Worm (Caenorhabditis elegans): Measurements from ENCODE around the gene fbxa-72.

Gene fbxa-72

ce11 chrV:687384-687783, 10.8 kb upstream of the fbxa-72 start, which contains the start of gene H25P19.1:
TSS of gene H25P19.1 (plus strand) at chrV:687684.
- TF ChIP-seq tag-97 (GFP tag; IDR thresholded peaks at IDR 0.05) (no peak), zfp-2 (tag; optimal IDR thresholded peaks at IDR 0.05) (no peak), unc-62 (GFP tag; optimal IDR thresholded peaks at IDR 0.05 in 1 of 2) (no peak), unc-62 (tag; optimal IDR thresholded peaks at IDR 0.05) (no peak), ceh-62 (tag; optimal IDR thresholded peaks at IDR 0.05) (no peak), F37D6.2 (tag; optimal IDR thresholded peaks at IDR 0.05) (no peak), lin-15B (tag; optimal IDR thresholded peaks at IDR 0.05) (no peak), zag-1 (tag; optimal IDR thresholded peaks at IDR 0.05) (no peak), rbr-2 (tag; optimal IDR thresholded peaks at IDR 0.05) (no peak), Y75B8A.6 (GFP tag; IDR thresholded peaks at IDR 0.05) (no peak), nhr-48 (tag; optimal IDR thresholded peaks at IDR 0.05) (no peak), daf-16 (GFP tag; optimal IDR thresholded peaks at IDR 0.05) (no peak), daf-16 (tag; optimal IDR thresholded peaks at IDR 0.05) (no peak), cey-2 (tag; optimal IDR thresholded peaks at IDR 0.05; ENCODE audit: borderline replicate concordance, insufficient read depth) (no peak), ces-1 (GFP tag; optimal IDR thresholded peaks at IDR 0.05) (no peak), Y105C5A.15 (GFP tag; IDR thresholded peaks at IDR 0.05) (no peak), F49E8.2 (tag; optimal IDR thresholded peaks at IDR 0.05; ENCODE audit: borderline replicate concordance) (no peak)

ce11 chrV:683858-684257, 7.3 kb upstream of the fbxa-72 start, which contains the start of gene F31F4.1:
TSS of gene F31F4.1 (plus strand) at chrV:684060.
- peak; percentile 55 for TF ChIP-seq aha-1 (tag)
- TF ChIP-seq zip-2 (tag; optimal IDR thresholded peaks at IDR 0.05), result no peak
- TF ChIP-seq nhr-41 (GFP tag; IDR thresholded peaks at IDR 0.05), result no peak
- TF ChIP-seq ZK337.2 (GFP tag; IDR thresholded peaks at IDR 0.05), result no peak
- no peak for TF ChIP-seq dmd-6 (GFP tag; IDR thresholded peaks at IDR 0.05)
- no peak for TF ChIP-seq cey-2 (tag; optimal IDR thresholded peaks at IDR 0.05; ENCODE audit: borderline replicate concordance, insufficient read depth)
- TF ChIP-seq daf-16 (GFP tag; optimal IDR thresholded peaks at IDR 0.05), result no peak
- peak; percentile 81 for TF ChIP-seq daf-16 (tag; optimal IDR thresholded peaks at IDR 0.05)
- no peak for TF ChIP-seq nhr-25 (tag; optimal IDR thresholded peaks at IDR 0.05; ENCODE audit: borderline replicate concordance, insufficient read depth)
- no peak for TF ChIP-seq D1046.2 (GFP tag; IDR thresholded peaks at IDR 0.05)
- TF ChIP-seq F49E8.2 (tag; optimal IDR thresholded peaks at IDR 0.05; ENCODE audit: borderline replicate concordance), result no peak
- TF ChIP-seq dve-1 (tag; optimal IDR thresholded peaks at IDR 0.05; ENCODE audit: insufficient read depth), result peak; percentile 47
- no peak for TF ChIP-seq skn-1 (tag; optimal IDR thresholded peaks at IDR 0.05)
- TF ChIP-seq mdt-29 (GFP tag; IDR thresholded peaks at IDR 0.05), result no peak
- TF ChIP-seq mes-2 (tag; optimal IDR thresholded peaks at IDR 0.05; ENCODE audit: poor library complexity, severe bottlenecking), result no peak
- TF ChIP-seq spr-1 (tag; optimal IDR thresholded peaks at IDR 0.05), result no peak
- no peak for TF ChIP-seq ztf-7 (tag; optimal IDR thresholded peaks at IDR 0.05)
- no peak for TF ChIP-seq lir-3 (tag; optimal IDR thresholded peaks at IDR 0.05)
- TF ChIP-seq lin-13 (GFP tag; optimal IDR thresholded peaks at IDR 0.05), result no peak
- no peak for TF ChIP-seq Y48G9A.11 (GFP tag; IDR thresholded peaks at IDR 0.05)
- no peak for TF ChIP-seq ZK546.5 (tag; optimal IDR thresholded peaks at IDR 0.05)
- no peak for TF ChIP-seq snpc-1.2 (GFP tag; IDR thresholded peaks at IDR 0.05)
- TF ChIP-seq arid-1 (GFP tag; conservative IDR thresholded peaks at IDR 0.05), result no peak
- TF ChIP-seq lsy-2 (tag; optimal IDR thresholded peaks at IDR 0.05), result no peak
- TF ChIP-seq mdl-1 (tag; optimal IDR thresholded peaks at IDR 0.05), result no peak
- TF ChIP-seq lin-1 (GFP tag; IDR thresholded peaks at IDR 0.05), result no peak
- TF ChIP-seq nhr-28 (tag; optimal IDR thresholded peaks at IDR 0.05), result peak; percentile 63
- no peak for TF ChIP-seq rbr-2 (tag; optimal IDR thresholded peaks at IDR 0.05)
- no peak for TF ChIP-seq tag-97 (GFP tag; IDR thresholded peaks at IDR 0.05)
- TF ChIP-seq lin-29 (GFP tag; IDR thresholded peaks at IDR 0.05), result no peak
- no peak for TF ChIP-seq nhr-111 (GFP tag; optimal IDR thresholded peaks at IDR 0.05)
- TF ChIP-seq F37D6.2 (tag; optimal IDR thresholded peaks at IDR 0.05), result no peak
- no peak for TF ChIP-seq duxl-1 (tag; optimal IDR thresholded peaks at IDR 0.05; ENCODE audit: poor library complexity)
- TF ChIP-seq nhr-11 (tag; optimal IDR thresholded peaks at IDR 0.05), result no peak
- no peak for TF ChIP-seq Y5F2A.4 (GFP tag; optimal IDR thresholded peaks at IDR 0.05)
- no peak for TF ChIP-seq daf-12 (tag; optimal IDR thresholded peaks at IDR 0.05)
- no peak for TF ChIP-seq pha-4 (GFP tag; IDR thresholded peaks at IDR 0.05)
- TF ChIP-seq pha-4 (tag; optimal IDR thresholded peaks at IDR 0.05), result no peak
- no peak for TF ChIP-seq ctbp-1 (GFP tag; IDR thresholded peaks at IDR 0.05)
- TF ChIP-seq ceh-32 (tag; optimal IDR thresholded peaks at IDR 0.05; ENCODE audit: poor library complexity), result no peak
